Fruit fly (Drosophila melanogaster): Measurements from ENCODE around the gene CG34435.

dm6 chrX:5603009-5603408, 11.3 kb downstream of the CG34435 start:
- TF ChIP-seq CTCF (optimal IDR thresholded peaks at IDR 0.05) (no peak), CG8478 (optimal IDR thresholded peaks at IDR 0.05) (no peak)
